Worm (Caenorhabditis elegans): ENCODE results near the gene nspc-17.

DNA sequence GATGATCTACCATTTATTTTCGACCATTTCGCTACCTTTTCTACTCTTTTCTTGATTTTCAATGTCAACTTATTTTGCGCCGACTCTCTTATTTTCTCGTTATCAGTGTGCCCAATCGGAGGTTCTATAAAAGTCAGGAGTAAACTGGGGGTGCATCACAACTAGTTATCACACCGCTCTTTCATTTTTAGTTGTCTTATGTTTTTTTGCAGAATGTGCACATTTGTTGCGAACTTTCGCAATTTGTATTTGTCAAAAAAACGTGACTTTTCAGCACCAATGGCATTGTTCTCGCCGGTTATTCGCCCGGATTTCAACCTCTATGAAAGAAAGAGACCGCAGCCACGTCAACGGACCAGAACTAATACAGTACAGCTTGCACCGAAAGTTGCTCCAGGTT is 12.6 kb upstream of the nspc-17 start:
- TF ChIP-seq snpc-4 (tag; optimal IDR thresholded peaks at IDR 0.05) (no peak), nhr-12 (tag; optimal IDR thresholded peaks at IDR 0.05) (no peak), mep-1 (tag; optimal IDR thresholded peaks at IDR 0.05) (no peak), nhr-28 (tag; optimal IDR thresholded peaks at IDR 0.05) (no peak), pha-4 (tag; optimal IDR thresholded peaks at IDR 0.05) (no peak), lin-13 (tag; optimal IDR thresholded peaks at IDR 0.05) (no peak), zip-8 (tag; optimal IDR thresholded peaks at IDR 0.05) (no peak), unc-62 (GFP tag; optimal IDR thresholded peaks at IDR 0.05) (no peak), lin-32 (GFP tag; optimal IDR thresholded peaks at IDR 0.05) (no peak), nhr-2 (tag; optimal IDR thresholded peaks at IDR 0.05) (no peak), nhr-76 (tag; optimal IDR thresholded peaks at IDR 0.05) (no peak), ztf-11 (tag; optimal IDR thresholded peaks at IDR 0.05) (no peak), unc-120 (tag; optimal IDR thresholded peaks at IDR 0.05; ENCODE audit: poor library complexity, severe bottlenecking) (no peak), lsy-2 (tag; optimal IDR thresholded peaks at IDR 0.05) (no peak)

Data from whole organism, mixed stage, embryonic.